Fruit fly (Drosophila melanogaster): ENCODE results near the gene CtsF.
A peak's percentile ranks its signal among the peaks of the same experiment; 100 is the strongest.

The CtsF gene

dm6 chr3R:5231383-5232196 is 20.0 kb downstream of the CtsF start:
- TF ChIP-seq foxo (GFP tag; optimal IDR thresholded peaks at IDR 0.05) (no peak), brk (GFP tag; optimal IDR thresholded peaks at IDR 0.05) (no peak), sv (GFP tag; optimal IDR thresholded peaks at IDR 0.05) (no peak), Myc (optimal IDR thresholded peaks at IDR 0.05) (no peak), Rel (GFP tag; optimal IDR thresholded peaks at IDR 0.05) (no peak), Rel (tag; optimal IDR thresholded peaks at IDR 0.05) (peak; percentile 4)

- TF ChIP-seq Rel (GFP tag; optimal IDR thresholded peaks at IDR 0.05): no peak
- peak; percentile 91 for TF ChIP-seq Rel (tag; optimal IDR thresholded peaks at IDR 0.05)
- no peak for TF ChIP-seq woc (GFP tag; optimal IDR thresholded peaks at IDR 0.05)
- no peak for TF ChIP-seq usp (GFP tag; optimal IDR thresholded peaks at IDR 0.05)
- TF ChIP-seq Sp1 (GFP tag; optimal IDR thresholded peaks at IDR 0.05): no peak
- TF ChIP-seq Dif (GFP tag; optimal IDR thresholded peaks at IDR 0.05; ENCODE audit: partially characterized antibody): no peak
- no peak for TF ChIP-seq tai (GFP tag; optimal IDR thresholded peaks at IDR 0.05)
- no peak for TF ChIP-seq Hr83 (GFP tag; optimal IDR thresholded peaks at IDR 0.05; ENCODE audit: poor library complexity, severe bottlenecking)
Observed at dm6 chr3R:5229458-5229857, 22.1 kb downstream of the CtsF start.

- TF ChIP-seq Dif (GFP tag; optimal IDR thresholded peaks at IDR 0.05; ENCODE audit: partially characterized antibody) (peak; percentile 14), Hnf4 (GFP tag; optimal IDR thresholded peaks at IDR 0.05) (no peak)
Observed at dm6 chr3R:5226025-5226424, 25.5 kb downstream of the CtsF start, which contains the start of gene Vps37B. Gene Vps37B, plus strand, starts transcription at chr3R:5226158.

dm6 chr3R:5223839-5224238 is 27.7 kb downstream of the CtsF start, which contains the start of gene CG14664:
Gene CG14664, plus strand, starts transcription at chr3R:5224139.
- TF ChIP-seq lola (GFP tag; optimal IDR thresholded peaks at IDR 0.05): no peak
- no peak for TF ChIP-seq OdsH (GFP tag; optimal IDR thresholded peaks at IDR 0.05)
- TF ChIP-seq usp (GFP tag; optimal IDR thresholded peaks at IDR 0.05): no peak
- TF ChIP-seq Sp1 (GFP tag; optimal IDR thresholded peaks at IDR 0.05): no peak
- TF ChIP-seq psq (GFP tag; optimal IDR thresholded peaks at IDR 0.05): no peak
- TF ChIP-seq GATAd (GFP tag; optimal IDR thresholded peaks at IDR 0.05): no peak
- TF ChIP-seq brk (GFP tag; optimal IDR thresholded peaks at IDR 0.05): no peak
- no peak for TF ChIP-seq Hr83 (GFP tag; optimal IDR thresholded peaks at IDR 0.05; ENCODE audit: poor library complexity, severe bottlenecking)
- no peak for TF ChIP-seq fru (GFP tag; optimal IDR thresholded peaks at IDR 0.05)
- no peak for TF ChIP-seq dmrt93B (GFP tag; optimal IDR thresholded peaks at IDR 0.05)
- no peak for TF ChIP-seq jim (GFP tag; optimal IDR thresholded peaks at IDR 0.05)
- no peak for TF ChIP-seq ey (GFP tag; optimal IDR thresholded peaks at IDR 0.05)
- TF ChIP-seq HLH106 (tag; optimal IDR thresholded peaks at IDR 0.05): no peak
- no peak for TF ChIP-seq rgr (GFP tag; optimal IDR thresholded peaks at IDR 0.05)
- no peak for TF ChIP-seq Jra (GFP tag; optimal IDR thresholded peaks at IDR 0.05)
- no peak for TF ChIP-seq h (GFP tag; optimal IDR thresholded peaks at IDR 0.05)
- no peak for TF ChIP-seq Abd-B (GFP tag; optimal IDR thresholded peaks at IDR 0.05)
- no peak for TF ChIP-seq CG9705 (GFP tag; optimal IDR thresholded peaks at IDR 0.05)
- TF ChIP-seq tai (GFP tag; optimal IDR thresholded peaks at IDR 0.05): no peak
- no peak for TF ChIP-seq Dfd (GFP tag; optimal IDR thresholded peaks at IDR 0.05)

dm6 chr3R:5223135-5223534 is 28.4 kb downstream of the CtsF start, which contains the start of gene CG2604:
Gene CG2604, minus strand, starts transcription at chr3R:5223365.
- TF ChIP-seq dmrt93B (GFP tag; optimal IDR thresholded peaks at IDR 0.05) (no peak), rgr (GFP tag; optimal IDR thresholded peaks at IDR 0.05) (peak; percentile 26), CG32264 (GFP tag; optimal IDR thresholded peaks at IDR 0.05) (no peak), Hr78 (GFP tag; optimal IDR thresholded peaks at IDR 0.05) (peak; percentile 59), Rel (GFP tag; optimal IDR thresholded peaks at IDR 0.05) (no peak), Rel (tag; optimal IDR thresholded peaks at IDR 0.05) (peak; percentile 54), HLH106 (tag; optimal IDR thresholded peaks at IDR 0.05) (peak; percentile 10), Hnf4 (GFP tag; optimal IDR thresholded peaks at IDR 0.05) (peak; percentile 92), tai (GFP tag; optimal IDR thresholded peaks at IDR 0.05) (no peak), lola (GFP tag; optimal IDR thresholded peaks at IDR 0.05) (no peak), br (GFP tag; optimal IDR thresholded peaks at IDR 0.05) (no peak), Jra (GFP tag; optimal IDR thresholded peaks at IDR 0.05) (no peak), woc (GFP tag; optimal IDR thresholded peaks at IDR 0.05) (no peak), N (GFP tag; optimal IDR thresholded peaks at IDR 0.05) (peak; percentile 97), fru (GFP tag; optimal IDR thresholded peaks at IDR 0.05) (peak; percentile 40), foxo (GFP tag; optimal IDR thresholded peaks at IDR 0.05) (peak in 1 of 2 experiments; percentile 13), CrebA (GFP tag; optimal IDR thresholded peaks at IDR 0.05; ENCODE audit: borderline replicate concordance) (no peak), CG9705 (GFP tag; optimal IDR thresholded peaks at IDR 0.05) (peak; percentile 27), Myc (optimal IDR thresholded peaks at IDR 0.05) (no peak), sv (GFP tag; optimal IDR thresholded peaks at IDR 0.05) (no peak), GATAd (GFP tag; optimal IDR thresholded peaks at IDR 0.05) (no peak), Dfd (GFP tag; optimal IDR thresholded peaks at IDR 0.05) (no peak), ey (GFP tag; optimal IDR thresholded peaks at IDR 0.05) (no peak)

Data from whole organism, wandering third instar larva.